Worm (Caenorhabditis elegans) whole organism, young adult: Measurements from ENCODE around the gene C05E7.3.

ENCODE experiments used
- B0019.2 ChIP-seq: fragments of 200-800 bp; sonication (Bioruptor generic); conservative IDR thresholded peaks from 2 replicates; pipeline ENCODE4 v1.3.6; 2022; ENCODE audit warnings: missing genetic modification reagents, missing genetic modification characterization, missing compliant biosample characterization
- F33H1.4 ChIP-seq: fragments of 200-800 bp; sonication (Bioruptor generic); IDR thresholded peaks from 2 replicates; pipeline ENCODE4 v1.3.6; 2022; ENCODE audit warnings: missing genetic modification reagents, missing genetic modification characterization, missing compliant biosample characterization
- F55B11.4 ChIP-seq: sonication (generic microtip); optimal IDR thresholded peaks from 2 replicates; lab custom pipeline; 2016; ENCODE audit warnings: missing compliant biosample characterization, missing genetic modification characterization, borderline replicate concordance; ENCODE audit not compliant: insufficient read depth
- F57A8.1 ChIP-seq: fragments of 200-800 bp; sonication (Bioruptor generic); optimal IDR thresholded peaks from 2 replicates; lab custom pipeline; 2018; ENCODE audit warnings: mild to moderate bottlenecking, missing genetic modification characterization, moderate library complexity, missing compliant biosample characterization
- F57C9.4 ChIP-seq: sonication (generic microtip); optimal IDR thresholded peaks from 2 replicates; lab custom pipeline; 2017; ENCODE audit warnings: mild to moderate bottlenecking, missing genetic modification characterization, missing compliant biosample characterization
- K11D2.4 ChIP-seq: fragments of 200-800 bp; sonication (Bioruptor generic); IDR thresholded peaks from 2 replicates; pipeline ENCODE4 v1.3.6; 2022; ENCODE audit warnings: missing genetic modification reagents, missing genetic modification characterization, missing compliant biosample characterization
- K12H6.12 ChIP-seq: fragments of 200-800 bp; sonication (Bioruptor generic); optimal IDR thresholded peaks from 2 replicates; lab custom pipeline; 2018; ENCODE audit warnings: mild to moderate bottlenecking, missing genetic modification characterization, missing compliant biosample characterization
- T07F8.4 ChIP-seq: sonication (generic microtip); optimal IDR thresholded peaks from 2 replicates; lab custom pipeline; 2016; ENCODE audit warnings: mild to moderate bottlenecking, missing genetic modification characterization, moderate library complexity, missing compliant biosample characterization
- T26A5.8 ChIP-seq: sonication (generic microtip); optimal IDR thresholded peaks from 2 replicates; lab custom pipeline; 2016; ENCODE audit warnings: missing genetic modification characterization, missing compliant biosample characterization
- Y53G8AR.9 ChIP-seq: fragments of 200-800 bp; sonication (Bioruptor generic); conservative IDR thresholded peaks from 2 replicates; pipeline ENCODE4 v1.3.6; 2022; ENCODE audit warnings: missing genetic modification reagents, missing genetic modification characterization, missing compliant biosample characterization
- Y79H2A.3 ChIP-seq: fragments of 200-800 bp; sonication (Bioruptor generic); conservative IDR thresholded peaks from 2 replicates; pipeline ENCODE4 v1.3.6; 2022; ENCODE audit warnings: missing genetic modification reagents, missing genetic modification characterization, missing compliant biosample characterization
- ZK185.1 ChIP-seq: sonication (generic microtip); optimal IDR thresholded peaks from 2 replicates; lab custom pipeline; 2016; ENCODE audit warnings: mild to moderate bottlenecking, missing genetic modification characterization, missing compliant biosample characterization; ENCODE audit not compliant: poor library complexity, severe bottlenecking
- aptf-2 ChIP-seq: fragments of 200-800 bp; sonication (Bioruptor generic); conservative IDR thresholded peaks from 2 replicates; pipeline ENCODE4 v1.3.6; 2022; ENCODE audit warnings: missing genetic modification reagents, missing genetic modification characterization, missing compliant biosample characterization
- athp-1 ChIP-seq: sonication (generic microtip); optimal IDR thresholded peaks from 2 replicates; lab custom pipeline; 2017; ENCODE audit warnings: mild to moderate bottlenecking, missing genetic modification characterization, missing compliant biosample characterization
- attf-3 ChIP-seq: fragments of 200-800 bp; sonication (Bioruptor generic); conservative IDR thresholded peaks from 2 replicates; pipeline ENCODE4 v1.3.6; 2022; ENCODE audit warnings: missing genetic modification reagents, missing genetic modification characterization, missing compliant biosample characterization
- attf-6 ChIP-seq: fragments of 200-800 bp; sonication (Bioruptor generic); IDR thresholded peaks from 2 replicates; pipeline ENCODE4 v1.3.6; 2022; ENCODE audit warnings: missing genetic modification reagents, missing genetic modification characterization, missing compliant biosample characterization
- cebp-1 ChIP-seq, 2 experiments: fragments of 200-800 bp in 1 of 2; sonication (Bioruptor generic) in 1 of 2; sonication (generic microtip) in 1 of 2; IDR thresholded peaks in 1 of 2; optimal IDR thresholded peaks in 1 of 2; 2 replicates each; pipeline versions ENCODE4 v1.3.6 to Lab custom; 2017 to 2022; ENCODE audit warnings: missing compliant biosample characterization in 2 of 2, missing genetic modification characterization in 2 of 2, mild to moderate bottlenecking in 1 of 2, missing genetic modification reagents in 1 of 2, moderate library complexity in 1 of 2
- egl-18 ChIP-seq: fragments of 200-800 bp; sonication (Bioruptor generic); IDR thresholded peaks from 2 replicates; pipeline ENCODE4 v1.3.6; 2022; ENCODE audit warnings: missing genetic modification reagents, missing genetic modification characterization, missing compliant biosample characterization
- ets-4 ChIP-seq: fragments of 200-800 bp; sonication (Bioruptor generic); optimal IDR thresholded peaks from 2 replicates; lab custom pipeline; 2018; ENCODE audit warnings: mild to moderate bottlenecking, missing genetic modification characterization, missing compliant biosample characterization
- hlh-26 ChIP-seq: fragments of 200-800 bp; sonication (Bioruptor generic); conservative IDR thresholded peaks from 2 replicates; pipeline ENCODE4 v1.3.6; 2022; ENCODE audit warnings: missing genetic modification reagents, missing genetic modification characterization, missing compliant biosample characterization
- hmg-20 ChIP-seq: fragments of 200-800 bp; sonication (Bioruptor generic); IDR thresholded peaks from 2 replicates; pipeline ENCODE4 v1.3.6; 2022; ENCODE audit warnings: missing genetic modification reagents, missing genetic modification characterization, missing compliant biosample characterization
- let-607 ChIP-seq, 2 experiments: fragments of 200-800 bp in 1 of 2; sonication (Bioruptor generic) in 1 of 2; sonication (generic microtip) in 1 of 2; optimal IDR thresholded peaks; 2 replicates each; lab custom pipeline; 2016 to 2018; ENCODE audit warnings: mild to moderate bottlenecking in 2 of 2, missing compliant biosample characterization in 2 of 2, missing genetic modification characterization in 2 of 2, moderate library complexity in 2 of 2, missing genotype in 1 of 2
- madf-3 ChIP-seq: fragments of 200-800 bp; sonication (Bioruptor generic); IDR thresholded peaks from 2 replicates; pipeline ENCODE4 v1.3.6; 2022; ENCODE audit warnings: missing genetic modification reagents, missing genetic modification characterization, missing compliant biosample characterization
- mcd-1 ChIP-seq: fragments of 200-800 bp; sonication (Bioruptor generic); IDR thresholded peaks from 2 replicates; pipeline ENCODE4 v1.3.6; 2022; ENCODE audit warnings: missing genetic modification reagents, missing genetic modification characterization, missing compliant biosample characterization
- mel-28 ChIP-seq: sonication (generic microtip); optimal IDR thresholded peaks from 2 replicates; lab custom pipeline; 2016; ENCODE audit warnings: borderline replicate concordance, mild to moderate bottlenecking, missing genetic modification characterization, missing compliant biosample characterization
- nfya-1 ChIP-seq: sonication (generic microtip); optimal IDR thresholded peaks from 2 replicates; lab custom pipeline; 2017; ENCODE audit warnings: antibody characterized with exemption, missing compliant biosample characterization, missing genetic modification characterization, borderline replicate concordance; ENCODE audit not compliant: insufficient read depth
- nfyb-1 ChIP-seq: fragments of 200-800 bp; sonication (Bioruptor generic); IDR thresholded peaks from 2 replicates; pipeline ENCODE4 v1.3.6; 2022; ENCODE audit warnings: missing genetic modification reagents, missing genetic modification characterization, missing compliant biosample characterization
- nhr-179 ChIP-seq: sonication (generic microtip); optimal IDR thresholded peaks from 2 replicates; lab custom pipeline; 2016; ENCODE audit warnings: mild to moderate bottlenecking, missing genetic modification characterization, missing compliant biosample characterization
- pbrm-1 ChIP-seq: fragments of 200-800 bp; sonication (Bioruptor generic); IDR thresholded peaks from 2 replicates; pipeline ENCODE4 v1.3.6; 2022; ENCODE audit warnings: missing genetic modification reagents, missing genetic modification characterization, missing compliant biosample characterization
- pha-4 ChIP-seq: fragments of 150-350 bp; sonication (generic microtip); optimal IDR thresholded peaks from 2 replicates; lab custom pipeline; 2014; ENCODE audit warnings: missing biosample characterization, missing genetic modification reagents, missing genetic modification characterization
- repo-1 ChIP-seq: sonication (generic microtip); optimal IDR thresholded peaks from 2 replicates; lab custom pipeline; 2017; ENCODE audit warnings: mild to moderate bottlenecking, missing genetic modification characterization, missing compliant biosample characterization
- rpc-1 ChIP-seq, 2 experiments: fragments of 150-350 bp in 1 of 2; sonication (generic microtip) in 1 of 2; optimal IDR thresholded peaks; 2 replicates each; lab custom pipeline; 2014 to 2018; ENCODE audit warnings: missing biosample characterization in 1 of 2, missing genetic modification characterization in 1 of 2, missing genetic modification reagents in 1 of 2, missing genotype in 1 of 2
- unc-130 ChIP-seq: sonication (generic microtip); optimal IDR thresholded peaks from 2 replicates; lab custom pipeline; 2016; ENCODE audit warnings: missing genetic modification reagents, missing genetic modification characterization, missing compliant biosample characterization
- xnd-1 ChIP-seq: sonication (generic microtip); optimal IDR thresholded peaks from 2 replicates; lab custom pipeline; 2016; ENCODE audit warnings: missing genotype, missing genetic modification reagents, missing genetic modification characterization, missing compliant biosample characterization

C05E7.3 gene

DNA sequence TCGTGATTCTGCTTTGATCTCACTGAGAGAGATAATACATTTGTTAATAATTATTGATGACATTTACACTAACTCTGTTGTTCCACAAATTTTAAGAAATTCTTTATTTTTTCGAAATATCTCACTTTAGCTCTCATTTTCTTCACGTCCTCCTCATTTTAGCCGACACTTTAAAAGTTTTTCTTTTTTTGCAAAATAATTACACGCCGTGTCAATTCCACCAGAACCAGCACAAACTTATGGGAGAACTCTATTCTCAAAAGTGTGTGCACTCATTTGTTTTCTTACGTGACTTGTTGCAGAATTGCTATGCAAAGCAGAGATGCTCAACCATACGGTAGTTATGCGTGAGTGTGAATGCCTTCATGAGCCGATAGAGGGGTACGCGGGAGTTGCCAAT, 18.7 kb upstream of the C05E7.3 start, which contains the start of gene frpr-2:
TSS of gene frpr-2 (plus strand) at position 301 of the 400 bp plus-strand sequence.
- TF ChIP-seq unc-130 (GFP tag; lab: Kevin White, UChicago) = no peak
- no peak for TF ChIP-seq K12H6.12 (tag; lab: Kevin White, UChicago)
- no peak for TF ChIP-seq B0019.2 (GFP tag; lab: Robert Waterston, UW)
- TF ChIP-seq F55B11.4 (tag; lab: Kevin White, UChicago) = no peak
- no peak for TF ChIP-seq pbrm-1 (GFP tag; lab: Robert Waterston, UW)
- TF ChIP-seq F57A8.1 (GFP tag; lab: Kevin White, UChicago) = no peak
- TF ChIP-seq cebp-1 (GFP tag; IDR thresholded peaks at IDR 0.05; lab: Robert Waterston, UW) = no peak
- TF ChIP-seq cebp-1 (tag; optimal IDR thresholded peaks at IDR 0.05; lab: Kevin White, UChicago) = no peak
- TF ChIP-seq pha-4 (tag; lab: Kevin White, UChicago) = no peak
- TF ChIP-seq mel-28 (tag; lab: Kevin White, UChicago) = no peak
- no peak for TF ChIP-seq Y53G8AR.9
- TF ChIP-seq F33H1.4 (GFP tag; lab: Robert Waterston, UW) = no peak
- no peak for TF ChIP-seq egl-18 (GFP tag; lab: Robert Waterston, UW)
- TF ChIP-seq madf-3 (GFP tag; lab: Robert Waterston, UW) = no peak
- no peak for TF ChIP-seq T07F8.4 (tag; lab: Kevin White, UChicago)
- TF ChIP-seq, all 124 proteins: peak for 0

DNA sequence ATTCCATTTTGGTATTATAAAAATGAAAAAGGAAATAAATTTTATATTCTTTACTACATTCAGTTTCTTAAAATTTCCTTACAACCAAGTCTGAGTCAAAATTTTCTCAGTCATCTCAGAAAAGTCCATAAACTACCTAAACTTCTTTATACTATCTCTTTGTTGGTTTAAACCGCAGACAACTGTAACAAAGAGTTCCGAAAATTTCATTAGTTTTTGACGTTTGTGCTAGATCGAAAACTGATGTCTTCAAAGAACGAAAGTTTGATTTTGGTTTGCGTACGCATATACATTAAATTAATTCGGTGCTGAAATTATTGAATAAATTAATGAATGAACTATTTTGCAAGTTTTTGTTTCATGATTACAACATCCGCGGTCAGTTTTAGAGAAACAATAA, 12.5 kb upstream of the C05E7.3 start:
- TF ChIP-seq ZK185.1 (tag; lab: Kevin White, UChicago) = no peak
- no peak for TF ChIP-seq Y79H2A.3
- TF ChIP-seq mcd-1 (GFP tag; lab: Robert Waterston, UW) = no peak
- no peak for TF ChIP-seq aptf-2 (GFP tag; lab: Robert Waterston, UW)
- no peak for TF ChIP-seq nfya-1 (tag; lab: Kevin White, UChicago)
- no peak for TF ChIP-seq nhr-179 (tag; lab: Kevin White, UChicago)
- TF ChIP-seq K11D2.4 (GFP tag; lab: Robert Waterston, UW) = no peak
- TF ChIP-seq cebp-1 (GFP tag; IDR thresholded peaks at IDR 0.05; lab: Robert Waterston, UW) = no peak
- TF ChIP-seq cebp-1 (tag; optimal IDR thresholded peaks at IDR 0.05; lab: Kevin White, UChicago) = no peak
- TF ChIP-seq ets-4 (GFP tag; lab: Kevin White, UChicago) = no peak
- no peak for TF ChIP-seq F57C9.4 (tag; lab: Kevin White, UChicago)
- no peak for TF ChIP-seq hmg-20 (GFP tag; lab: Robert Waterston, UW)
- no peak for TF ChIP-seq attf-3 (GFP tag; lab: Robert Waterston, UW)
- TF ChIP-seq xnd-1 = no peak
- no peak for TF ChIP-seq let-607 (tag; optimal IDR thresholded peaks at IDR 0.05; lab: Kevin White, UChicago)
- TF ChIP-seq rpc-1 (optimal IDR thresholded peaks at IDR 0.05; lab: Kevin White, UChicago) = no peak
- TF ChIP-seq rpc-1 (tag; optimal IDR thresholded peaks at IDR 0.05; lab: Kevin White, UChicago) = no peak
- TF ChIP-seq, all 124 proteins: peak for 0

DNA sequence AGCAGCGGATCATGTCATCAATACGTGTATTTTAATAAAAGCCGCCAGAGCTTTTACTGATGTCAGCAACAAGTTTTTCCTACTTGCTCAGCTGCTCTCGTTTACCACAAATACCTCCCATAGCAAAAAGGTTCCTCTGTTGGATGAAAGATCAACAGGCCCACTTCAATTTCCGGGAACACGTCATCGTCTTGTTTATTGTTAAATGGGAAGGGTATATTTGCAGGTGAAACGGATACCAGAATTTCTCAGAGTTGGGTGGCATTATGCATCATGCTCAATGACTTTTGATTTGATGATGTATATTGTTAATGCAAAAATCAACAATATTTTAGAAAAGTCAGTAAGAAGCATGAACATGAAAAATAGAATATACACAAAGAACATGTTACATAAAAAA, 4.7 kb upstream of the C05E7.3 start:
- TF ChIP-seq hlh-26 (GFP tag; lab: Robert Waterston, UW) = no peak
- TF ChIP-seq nfyb-1 (GFP tag; lab: Robert Waterston, UW) = no peak
- no peak for TF ChIP-seq repo-1
- TF ChIP-seq T26A5.8 = no peak
- no peak for TF ChIP-seq athp-1 (tag; lab: Kevin White, UChicago)
- TF ChIP-seq attf-6 (GFP tag; lab: Robert Waterston, UW) = no peak
